Fruit fly (Drosophila melanogaster) whole organism, embryonic: ENCODE measurements around the gene CG14659.

Experiments
- CG11504 ChIP-seq: fragments of 200-800 bp; sonication (Bioruptor generic); optimal IDR thresholded peaks from 3 replicates; lab custom pipeline; 2019; ENCODE audit warnings: missing biosample characterization, mild to moderate bottlenecking, missing genetic modification characterization, moderate library complexity
- CG11560 ChIP-seq: fragments of 200-800 bp; sonication (Bioruptor generic); IDR thresholded peaks from 3 replicates; pipeline ENCODE4 v1.3.6; 2022; ENCODE audit warnings: missing biosample characterization, missing genetic modification characterization
- CG12219 ChIP-seq: fragments of 200-800 bp; sonication (Bioruptor generic); optimal IDR thresholded peaks from 3 replicates; lab custom pipeline; 2018; ENCODE audit warnings: missing biosample characterization, mild to moderate bottlenecking, missing genetic modification characterization
- CG15601 ChIP-seq: fragments of 200-800 bp; sonication (Bioruptor generic); optimal IDR thresholded peaks from 3 replicates; lab custom pipeline; 2019; ENCODE audit warnings: missing biosample characterization, mild to moderate bottlenecking, missing genetic modification characterization, moderate library complexity
- CG16815 ChIP-seq: fragments of 200-800 bp; sonication (Bioruptor generic); optimal IDR thresholded peaks from 3 replicates; lab custom pipeline; 2017; ENCODE audit warnings: missing biosample characterization, mild to moderate bottlenecking, missing genetic modification characterization
- CG18262 ChIP-seq: fragments of 200-800 bp; optimal IDR thresholded peaks from 3 replicates; lab custom pipeline; 2019; ENCODE audit warnings: missing biosample characterization, mild to moderate bottlenecking, missing genetic modification characterization, moderate library complexity
- CG18476 ChIP-seq: fragments of 200-800 bp; sonication (Bioruptor generic); optimal IDR thresholded peaks from 2 replicates; lab custom pipeline; 2016; ENCODE audit warnings: missing biosample characterization, mild to moderate bottlenecking, missing genetic modification characterization
- CG2116 ChIP-seq: fragments of 200-800 bp; sonication (Bioruptor generic); optimal IDR thresholded peaks from 3 replicates; lab custom pipeline; 2018; ENCODE audit warnings: missing biosample characterization, mild to moderate bottlenecking, missing genetic modification characterization
- CG2120 ChIP-seq: fragments of 200-800 bp; sonication (Bioruptor generic); optimal IDR thresholded peaks from 3 replicates; lab custom pipeline; 2016; ENCODE audit warnings: missing biosample characterization, missing genetic modification characterization
- CG4282 ChIP-seq: fragments of 200-800 bp; sonication (Bioruptor generic); optimal IDR thresholded peaks from 2 replicates; lab custom pipeline; 2016; ENCODE audit warnings: missing biosample characterization, missing genetic modification characterization
- CG4617 ChIP-seq: fragments of 200-800 bp; sonication (Bioruptor generic); optimal IDR thresholded peaks from 3 replicates; lab custom pipeline; 2016; ENCODE audit warnings: missing biosample characterization, missing genetic modification characterization, borderline replicate concordance
- CG5180 ChIP-seq: fragments of 200-800 bp; sonication (Bioruptor generic); optimal IDR thresholded peaks from 3 replicates; lab custom pipeline; 2017; ENCODE audit warnings: missing biosample characterization, missing genetic modification characterization, mild to moderate bottlenecking, moderate library complexity, missing genetic modification reagents
- CG5245 ChIP-seq: fragments of 200-800 bp; sonication (Bioruptor generic); optimal IDR thresholded peaks from 3 replicates; lab custom pipeline; 2016; ENCODE audit warnings: missing biosample characterization, missing genetic modification characterization
- CG5953 ChIP-seq: fragments of 200-800 bp; sonication (Bioruptor generic); IDR thresholded peaks from 2 replicates; pipeline ENCODE4 v1.3.6; 2022; ENCODE audit warnings: missing biosample characterization, missing genetic modification characterization
- CG6689 ChIP-seq: fragments of 200-800 bp; sonication (Bioruptor generic); IDR thresholded peaks from 2 replicates; pipeline ENCODE4 v1.3.6; 2022; ENCODE audit warnings: missing biosample characterization, missing genetic modification characterization
- CG6765 ChIP-seq: fragments of 200-800 bp; sonication (Bioruptor generic); optimal IDR thresholded peaks from 3 replicates; lab custom pipeline; 2017; ENCODE audit warnings: missing biosample characterization, mild to moderate bottlenecking, missing genetic modification characterization
- CG7745 ChIP-seq: fragments of 200-800 bp; sonication (Bioruptor generic); optimal IDR thresholded peaks from 2 replicates; lab custom pipeline; 2018; ENCODE audit warnings: missing biosample characterization, mild to moderate bottlenecking, missing genetic modification characterization, moderate library complexity
- CG8089 ChIP-seq: fragments of 200-800 bp; sonication (Bioruptor generic); optimal IDR thresholded peaks from 3 replicates; lab custom pipeline; 2016; ENCODE audit warnings: missing biosample characterization, missing genetic modification characterization
- CG8359 ChIP-seq: fragments of 200-800 bp; sonication (Bioruptor generic); optimal IDR thresholded peaks from 2 replicates; lab custom pipeline; 2017; ENCODE audit warnings: missing biosample characterization, mild to moderate bottlenecking, missing genetic modification characterization, borderline replicate concordance
- CG8924 ChIP-seq: fragments of 200-800 bp; optimal IDR thresholded peaks from 3 replicates; lab custom pipeline; 2019; ENCODE audit warnings: missing biosample characterization, mild to moderate bottlenecking, missing genetic modification characterization, moderate library complexity
- CG9727 ChIP-seq: fragments of 200-800 bp; sonication (Bioruptor generic); optimal IDR thresholded peaks from 3 replicates; lab custom pipeline; 2017; ENCODE audit warnings: missing biosample characterization, mild to moderate bottlenecking, missing genetic modification characterization
- CG9876 ChIP-seq: fragments of 200-800 bp; sonication (Bioruptor generic); optimal IDR thresholded peaks from 2 replicates; lab custom pipeline; 2016; ENCODE audit warnings: missing biosample characterization, missing genetic modification characterization
- CTCF ChIP-seq: fragments of 200-800 bp; sonication (Bioruptor generic); optimal IDR thresholded peaks from 2 replicates; lab custom pipeline; 2017; ENCODE audit warnings: missing biosample characterization, mild to moderate bottlenecking, missing genetic modification characterization, moderate library complexity
- H15 ChIP-seq: fragments of 200-800 bp; sonication (Bioruptor generic); IDR thresholded peaks from 3 replicates; pipeline ENCODE4 v1.3.6; 2022; ENCODE audit warnings: missing biosample characterization, missing genetic modification characterization
- Hsf ChIP-seq: fragments of 200-800 bp; sonication (Bioruptor generic); optimal IDR thresholded peaks from 3 replicates; lab custom pipeline; 2016; ENCODE audit warnings: missing biosample characterization, missing genetic modification characterization
- Kr ChIP-seq: fragments of 200-800 bp; sonication (Bioruptor generic); optimal IDR thresholded peaks from 2 replicates; lab custom pipeline; 2017; ENCODE audit warnings: missing biosample characterization, mild to moderate bottlenecking, missing genetic modification characterization
- Mad ChIP-seq: fragments of 200-800 bp; sonication (Bioruptor generic); optimal IDR thresholded peaks from 2 replicates; lab custom pipeline; 2016; ENCODE audit warnings: missing biosample characterization, missing genetic modification characterization
- Max ChIP-seq: fragments of 200-800 bp; sonication (Bioruptor generic); optimal IDR thresholded peaks from 2 replicates; lab custom pipeline; 2016; ENCODE audit warnings: missing biosample characterization, mild to moderate bottlenecking, missing genetic modification characterization
- NFAT ChIP-seq: fragments of 200-800 bp; sonication (Bioruptor generic); IDR thresholded peaks from 2 replicates; pipeline ENCODE4 v1.3.6; 2022; ENCODE audit warnings: missing biosample characterization, missing genetic modification characterization
- Ravus ChIP-seq: fragments of 200-800 bp; sonication (Bioruptor generic); IDR thresholded peaks from 2 replicates; pipeline ENCODE4 v1.3.6; 2022; ENCODE audit warnings: missing biosample characterization, missing genetic modification characterization
- Sox102F ChIP-seq: fragments of 200-800 bp; sonication (Bioruptor generic); optimal IDR thresholded peaks from 2 replicates; lab custom pipeline; 2018; ENCODE audit warnings: missing biosample characterization, mild to moderate bottlenecking, missing genetic modification characterization, moderate library complexity
- ac ChIP-seq: fragments of 200-800 bp; sonication (Bioruptor generic); optimal IDR thresholded peaks from 3 replicates; lab custom pipeline; 2017; ENCODE audit warnings: missing biosample characterization, mild to moderate bottlenecking, missing genetic modification characterization
- bowl ChIP-seq: fragments of 200-800 bp; sonication (Bioruptor generic); IDR thresholded peaks from 2 replicates; pipeline ENCODE4 v1.3.6; 2022; ENCODE audit warnings: missing biosample characterization, missing genetic modification characterization
- cato ChIP-seq: fragments of 200-800 bp; sonication (Bioruptor generic); optimal IDR thresholded peaks from 2 replicates; lab custom pipeline; 2016; ENCODE audit warnings: missing biosample characterization, missing genetic modification characterization, borderline replicate concordance
- da ChIP-seq: fragments of 200-800 bp; sonication (Bioruptor generic); optimal IDR thresholded peaks from 2 replicates; lab custom pipeline; 2016; ENCODE audit warnings: missing biosample characterization, missing genetic modification characterization
- dpn ChIP-seq, 2 experiments: fragments of 200-800 bp; sonication (Bioruptor generic); optimal IDR thresholded peaks; 3 replicates each; lab custom pipeline; 2016; ENCODE audit warnings: missing biosample characterization in 2 of 2, missing genetic modification characterization in 2 of 2
- fd64A ChIP-seq: fragments of 200-800 bp; sonication (Bioruptor generic); optimal IDR thresholded peaks from 3 replicates; lab custom pipeline; 2018; ENCODE audit warnings: missing biosample characterization, mild to moderate bottlenecking, missing genetic modification characterization
- gem ChIP-seq: fragments of 200-800 bp; sonication (Bioruptor generic); optimal IDR thresholded peaks from 2 replicates; lab custom pipeline; 2019; ENCODE audit warnings: missing biosample characterization, mild to moderate bottlenecking, missing genetic modification characterization, moderate library complexity
- ham ChIP-seq: fragments of 200-800 bp; sonication (Bioruptor generic); IDR thresholded peaks from 2 replicates; pipeline ENCODE4 v1.3.6; 2022; ENCODE audit warnings: missing biosample characterization, missing genetic modification characterization
- jumu ChIP-seq: fragments of 200-800 bp; sonication (Bioruptor generic); optimal IDR thresholded peaks from 3 replicates; lab custom pipeline; 2016; ENCODE audit warnings: missing biosample characterization, missing genetic modification characterization
- kni ChIP-seq: fragments of 200-800 bp; sonication (Bioruptor generic); optimal IDR thresholded peaks from 3 replicates; lab custom pipeline; 2017; ENCODE audit warnings: mild to moderate bottlenecking, missing biosample characterization, missing genetic modification reagents, missing genetic modification characterization
- mirr ChIP-seq: fragments of 200-800 bp; sonication (Bioruptor generic); optimal IDR thresholded peaks from 3 replicates; lab custom pipeline; 2018; ENCODE audit warnings: missing biosample characterization, mild to moderate bottlenecking, missing genetic modification characterization
- mld ChIP-seq: fragments of 200-800 bp; sonication (Bioruptor generic); IDR thresholded peaks from 3 replicates; pipeline ENCODE4 v1.3.6; 2022; ENCODE audit warnings: missing biosample characterization, missing genetic modification characterization; ENCODE audit not compliant: partially characterized antibody
- pita ChIP-seq: fragments of 200-800 bp; sonication (Bioruptor generic); optimal IDR thresholded peaks from 2 replicates; lab custom pipeline; 2017; ENCODE audit warnings: missing biosample characterization, mild to moderate bottlenecking, missing genetic modification characterization
- sim ChIP-seq: fragments of 200-800 bp; sonication (Bioruptor generic); IDR thresholded peaks from 2 replicates; pipeline ENCODE4 v1.3.6; 2022; ENCODE audit warnings: missing biosample characterization, missing genetic modification characterization
- sima ChIP-seq: fragments of 200-800 bp; sonication (Bioruptor generic); optimal IDR thresholded peaks from 2 replicates; lab custom pipeline; 2016; ENCODE audit warnings: missing biosample characterization, missing genetic modification characterization
- sisA ChIP-seq: fragments of 200-800 bp; sonication (Bioruptor generic); IDR thresholded peaks from 2 replicates; pipeline ENCODE4 v1.3.6; 2022; ENCODE audit warnings: missing biosample characterization, missing genetic modification characterization
- tll ChIP-seq, 2 experiments: fragments of 200-800 bp in 1 of 2; fragments of >200 bp in 1 of 2; sonication (Bioruptor generic) in 1 of 2; optimal IDR thresholded peaks; 2 replicates each; lab custom pipeline; 2017 to 2019; ENCODE audit warnings: missing biosample characterization in 2 of 2, missing genetic modification characterization in 2 of 2, mild to moderate bottlenecking in 1 of 2, moderate library complexity in 1 of 2
- tx ChIP-seq: fragments of 200-800 bp; sonication (Bioruptor generic); optimal IDR thresholded peaks from 2 replicates; lab custom pipeline; 2016; ENCODE audit warnings: missing biosample characterization, missing genetic modification characterization
- unc-4 ChIP-seq: fragments of 200-800 bp; sonication (Bioruptor generic); IDR thresholded peaks from 2 replicates; pipeline ENCODE4 v1.3.6; 2022; ENCODE audit warnings: missing biosample characterization, missing genetic modification characterization; ENCODE audit not compliant: partially characterized antibody
- vfl ChIP-seq: fragments of 200-800 bp; sonication (Bioruptor generic); optimal IDR thresholded peaks from 2 replicates; lab custom pipeline; 2016; ENCODE audit warnings: missing biosample characterization, missing genetic modification characterization

Gene CG14659

dm6 chr3R:4821098-4821605 is 9.9 kb downstream of the CG14659 start, which contains the start of gene CG14657 (continued):
- peak; percentile 90 for TF ChIP-seq mld
- no peak for TF ChIP-seq CG9876 (GFP tag; lab: Kevin White, UChicago)
- no peak for TF ChIP-seq pita (GFP tag; lab: Kevin White, UChicago)
- no peak for TF ChIP-seq CTCF (GFP tag; lab: Kevin White, UChicago)
- TF ChIP-seq CG18476 (GFP tag; lab: Kevin White, UChicago) = no peak
- TF ChIP-seq ac (GFP tag; lab: Kevin White, UChicago) = no peak
- no peak for TF ChIP-seq CG6689
- no peak for TF ChIP-seq dpn (GFP tag; optimal IDR thresholded peaks at IDR 0.05; lab: Kevin White, UChicago)
- TF ChIP-seq CG18262 = no peak
- no peak for TF ChIP-seq cato
- TF ChIP-seq tll (GFP tag; optimal IDR thresholded peaks at IDR 0.05; lab: Kevin White, UChicago) = no peak
- no peak for TF ChIP-seq CG7745 (tag; lab: Kevin White, UChicago)
- no peak for TF ChIP-seq CG4282 (GFP tag; lab: Kevin White, UChicago)
- TF ChIP-seq Kr = no peak
- TF ChIP-seq sisA = no peak
- peak; percentile 18 for TF ChIP-seq mirr (GFP tag; lab: Kevin White, UChicago)
- no peak for TF ChIP-seq Sox102F (GFP tag; lab: Kevin White, UChicago)
- TF ChIP-seq Ravus = no peak
- TF ChIP-seq gem (tag; lab: Kevin White, UChicago) = no peak
- no peak for TF ChIP-seq Mad (GFP tag; lab: Kevin White, UChicago)
- TF ChIP-seq vfl (GFP tag; lab: Kevin White, UChicago) = no peak
- TF ChIP-seq CG5245 = no peak
- TF ChIP-seq jumu (GFP tag; lab: Kevin White, UChicago) = no peak
- TF ChIP-seq fd64A (GFP tag; lab: Kevin White, UChicago) = no peak
- no peak for TF ChIP-seq CG8359 (GFP tag; lab: Kevin White, UChicago)
- no peak for TF ChIP-seq sima
- no peak for TF ChIP-seq CG5953
- no peak for TF ChIP-seq CG11504
- TF ChIP-seq CG4617 (GFP tag; lab: Kevin White, UChicago) = peak; percentile 94
- TF ChIP-seq sim (GFP tag; lab: Robert Waterston, UW) = no peak
- no peak for TF ChIP-seq CG6765 (GFP tag; lab: Kevin White, UChicago)
- no peak for TF ChIP-seq Max (GFP tag; lab: Kevin White, UChicago)
- no peak for TF ChIP-seq NFAT
- no peak for TF ChIP-seq Hsf (GFP tag; lab: Kevin White, UChicago)
- TF ChIP-seq CG5180 (GFP tag; lab: Kevin White, UChicago) = no peak
- peak; percentile 97 for TF ChIP-seq unc-4 (GFP tag; lab: Robert Waterston, UW)
- TF ChIP-seq CG15601 = peak; percentile 40
- TF ChIP-seq bowl (GFP tag; lab: Robert Waterston, UW) = no peak
- TF ChIP-seq CG2120 (GFP tag; lab: Kevin White, UChicago) = no peak
- TF ChIP-seq ham (GFP tag; lab: Robert Waterston, UW) = no peak
- no peak for TF ChIP-seq CG11560 (tag; lab: Robert Waterston, UW)
- no peak for TF ChIP-seq CG16815 (GFP tag; lab: Kevin White, UChicago)
- no peak for TF ChIP-seq da
- peak; percentile 27 for TF ChIP-seq CG9727 (GFP tag; lab: Kevin White, UChicago)
- peak; percentile 10 for TF ChIP-seq tx (GFP tag; lab: Kevin White, UChicago)
- TF ChIP-seq CG8089 = no peak
- peak; percentile 51 for TF ChIP-seq CG8924 (tag; lab: Kevin White, UChicago)
- no peak for TF ChIP-seq kni (GFP tag; lab: Kevin White, UChicago)
- no peak for TF ChIP-seq CG12219 (GFP tag; lab: Kevin White, UChicago)
- no peak for TF ChIP-seq H15 (GFP tag; lab: Robert Waterston, UW)
- TF ChIP-seq CG2116 = peak; percentile 88
